Fruit fly (Drosophila melanogaster): ENCODE data around the gene Cyp313a5.

Gene Cyp313a5

DNA sequence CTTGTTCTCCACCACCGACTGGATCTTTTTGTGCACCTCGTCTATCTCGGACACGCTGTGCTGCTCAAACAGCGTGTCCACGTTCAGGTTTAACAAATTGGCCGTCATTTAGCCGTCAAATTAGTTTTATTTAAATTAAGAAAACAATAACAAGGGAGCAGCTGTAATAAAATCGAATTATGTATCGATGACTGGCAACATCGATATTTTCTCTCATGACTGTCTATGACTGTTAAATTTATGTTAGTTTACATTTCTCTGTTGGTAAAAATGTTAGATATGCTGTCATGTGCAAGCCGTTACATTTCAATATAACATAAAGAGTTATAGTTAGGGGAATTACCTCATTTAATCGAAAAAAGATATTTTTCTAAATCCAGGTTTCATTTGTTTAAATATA, 15.0 kb downstream of the Cyp313a5 start, which contains the start of gene Cog1:
TSS of gene Cog1 (minus strand) at position 190 of the 400 bp plus-strand sequence.
- TF ChIP-seq psq (GFP tag; optimal IDR thresholded peaks at IDR 0.05) = no peak
- TF ChIP-seq h (GFP tag; optimal IDR thresholded peaks at IDR 0.05) = no peak
- TF ChIP-seq Dif (GFP tag; optimal IDR thresholded peaks at IDR 0.05; ENCODE audit: partially characterized antibody) = no peak
- no peak for TF ChIP-seq CG32264 (GFP tag; optimal IDR thresholded peaks at IDR 0.05)
- no peak for TF ChIP-seq lola (GFP tag; optimal IDR thresholded peaks at IDR 0.05)
- no peak for TF ChIP-seq fru (GFP tag; optimal IDR thresholded peaks at IDR 0.05)
- TF ChIP-seq Jra (GFP tag; optimal IDR thresholded peaks at IDR 0.05) = no peak
- TF ChIP-seq ey (GFP tag; optimal IDR thresholded peaks at IDR 0.05) = no peak
- TF ChIP-seq dl (GFP tag; optimal IDR thresholded peaks at IDR 0.05; ENCODE audit: insufficient read depth in 1 of 2, partially characterized antibody in 2 of 2) = no peak
- TF ChIP-seq foxo (GFP tag; optimal IDR thresholded peaks at IDR 0.05) = peak in 1 of 2 experiments; percentile 14
- TF ChIP-seq Rel (GFP tag; optimal IDR thresholded peaks at IDR 0.05) = no peak
- TF ChIP-seq Rel (tag; optimal IDR thresholded peaks at IDR 0.05) = peak; percentile 94
- TF ChIP-seq CrebA (GFP tag; optimal IDR thresholded peaks at IDR 0.05; ENCODE audit: borderline replicate concordance) = peak; percentile 27
- no peak for TF ChIP-seq Dfd (GFP tag; optimal IDR thresholded peaks at IDR 0.05)

DNA sequence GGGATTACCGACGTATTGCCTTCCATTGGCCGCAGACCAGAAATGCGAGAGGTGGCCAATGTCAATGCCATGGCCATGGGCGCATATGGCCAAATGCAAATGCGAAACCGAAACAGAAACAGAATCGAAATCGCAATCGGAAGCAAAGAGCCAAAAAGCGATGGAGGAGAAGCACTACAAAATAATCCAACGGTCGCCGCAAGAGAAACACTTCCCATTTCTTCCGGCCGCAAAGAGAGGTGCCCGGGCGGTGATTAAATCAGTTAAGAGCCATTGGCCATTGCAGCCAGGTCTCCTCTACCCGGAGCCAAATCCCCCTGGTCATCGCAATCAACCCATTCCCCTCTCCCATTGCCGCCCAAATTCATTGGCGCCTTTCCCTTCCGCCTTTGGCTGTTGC, 20.3 kb downstream of the Cyp313a5 start, which contains the start of gene CG14742:
TSS of gene CG14742 (plus strand) at position 301 of the 400 bp plus-strand sequence.
- no peak for TF ChIP-seq CG9705 (GFP tag; optimal IDR thresholded peaks at IDR 0.05)
- no peak for TF ChIP-seq tai (GFP tag; optimal IDR thresholded peaks at IDR 0.05)
- TF ChIP-seq Abd-B (GFP tag; optimal IDR thresholded peaks at IDR 0.05) = no peak
- no peak for TF ChIP-seq psq (GFP tag; optimal IDR thresholded peaks at IDR 0.05)
- TF ChIP-seq sage (GFP tag; optimal IDR thresholded peaks at IDR 0.05) = no peak
- no peak for TF ChIP-seq Hnf4 (GFP tag; optimal IDR thresholded peaks at IDR 0.05)
- no peak for TF ChIP-seq Dfd (GFP tag; optimal IDR thresholded peaks at IDR 0.05)
- no peak for TF ChIP-seq Dif (GFP tag; optimal IDR thresholded peaks at IDR 0.05; ENCODE audit: partially characterized antibody)

DNA sequence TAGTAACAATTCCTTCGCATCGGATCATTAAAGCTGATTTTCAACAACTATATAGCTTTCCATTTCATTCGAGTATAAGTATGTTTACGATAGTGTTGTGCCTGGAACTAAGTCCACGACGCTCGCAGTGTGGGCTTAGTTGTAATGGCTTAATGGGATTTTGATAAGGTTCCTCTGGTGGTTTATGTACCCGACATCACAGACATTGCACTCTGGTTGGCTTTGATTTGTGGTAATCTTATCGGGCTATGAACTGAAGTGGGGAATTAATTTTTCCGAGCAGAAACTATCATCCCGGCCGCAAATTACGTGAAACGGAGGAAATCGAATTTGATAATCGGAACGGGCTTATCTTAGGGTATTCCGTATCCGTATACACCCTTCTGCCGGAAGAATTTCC, 22.9 kb downstream of the Cyp313a5 start:
- no peak for TF ChIP-seq Rel (GFP tag; optimal IDR thresholded peaks at IDR 0.05)
- TF ChIP-seq Rel (tag; optimal IDR thresholded peaks at IDR 0.05) = no peak
- TF ChIP-seq Hnf4 (GFP tag; optimal IDR thresholded peaks at IDR 0.05) = no peak
- TF ChIP-seq pan (optimal IDR thresholded peaks at IDR 0.05) = no peak
- no peak for TF ChIP-seq HLH106 (tag; optimal IDR thresholded peaks at IDR 0.05)
- no peak for TF ChIP-seq sv (GFP tag; optimal IDR thresholded peaks at IDR 0.05)
- no peak for TF ChIP-seq woc (GFP tag; optimal IDR thresholded peaks at IDR 0.05)
- no peak for TF ChIP-seq usp (GFP tag; optimal IDR thresholded peaks at IDR 0.05)
- TF ChIP-seq fru (GFP tag; optimal IDR thresholded peaks at IDR 0.05) = no peak
- no peak for TF ChIP-seq lola (GFP tag; optimal IDR thresholded peaks at IDR 0.05)
- no peak for TF ChIP-seq dl (GFP tag; optimal IDR thresholded peaks at IDR 0.05; ENCODE audit: insufficient read depth in 1 of 2, partially characterized antibody in 2 of 2)

DNA sequence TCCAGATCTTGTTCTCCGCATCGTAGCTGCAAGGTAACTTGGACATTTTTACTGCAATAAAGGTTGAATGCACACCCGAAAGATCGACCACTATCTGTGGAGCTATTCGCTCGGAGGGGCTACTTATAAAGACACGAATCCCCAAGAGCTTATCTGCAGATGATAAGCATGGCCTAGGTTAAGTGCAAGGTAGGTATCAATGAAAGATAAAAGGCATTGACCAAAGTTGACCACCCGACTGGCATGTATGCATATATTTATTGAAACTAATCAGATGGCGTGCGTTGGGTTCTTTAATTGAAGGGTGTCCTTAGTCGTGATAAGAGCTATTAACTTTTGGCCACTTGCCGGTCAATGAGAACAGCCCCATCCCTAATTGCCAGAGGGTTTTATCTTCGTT, 24.2 kb downstream of the Cyp313a5 start, which contains the start of gene CG4830:
TSS of gene CG4830 (minus strand) at position 101 of the 400 bp plus-strand sequence.
- no peak for TF ChIP-seq Hr78 (GFP tag; optimal IDR thresholded peaks at IDR 0.05)
- no peak for TF ChIP-seq CG32264 (GFP tag; optimal IDR thresholded peaks at IDR 0.05)
- no peak for TF ChIP-seq Vsx2 (GFP tag; optimal IDR thresholded peaks at IDR 0.05; ENCODE audit: partially characterized antibody)
- no peak for TF ChIP-seq ey (GFP tag; optimal IDR thresholded peaks at IDR 0.05)
- no peak for TF ChIP-seq fru (GFP tag; optimal IDR thresholded peaks at IDR 0.05)
- no peak for TF ChIP-seq OdsH (GFP tag; optimal IDR thresholded peaks at IDR 0.05)
- TF ChIP-seq Rel (GFP tag; optimal IDR thresholded peaks at IDR 0.05) = no peak
- TF ChIP-seq Rel (tag; optimal IDR thresholded peaks at IDR 0.05) = no peak
- TF ChIP-seq Jra (GFP tag; optimal IDR thresholded peaks at IDR 0.05) = no peak
- no peak for TF ChIP-seq brk (GFP tag; optimal IDR thresholded peaks at IDR 0.05)
- TF ChIP-seq Hnf4 (GFP tag; optimal IDR thresholded peaks at IDR 0.05) = no peak
- TF ChIP-seq Myc (optimal IDR thresholded peaks at IDR 0.05) = no peak
- TF ChIP-seq tai (GFP tag; optimal IDR thresholded peaks at IDR 0.05) = no peak
- TF ChIP-seq HLH106 (tag; optimal IDR thresholded peaks at IDR 0.05) = no peak
- TF ChIP-seq Hr83 (GFP tag; optimal IDR thresholded peaks at IDR 0.05; ENCODE audit: poor library complexity, severe bottlenecking) = no peak
- no peak for TF ChIP-seq Abd-B (GFP tag; optimal IDR thresholded peaks at IDR 0.05)
- no peak for TF ChIP-seq pan (optimal IDR thresholded peaks at IDR 0.05)
- no peak for TF ChIP-seq psq (GFP tag; optimal IDR thresholded peaks at IDR 0.05)
- no peak for TF ChIP-seq Dif (GFP tag; optimal IDR thresholded peaks at IDR 0.05; ENCODE audit: partially characterized antibody)
- no peak for TF ChIP-seq dsf (GFP tag; optimal IDR thresholded peaks at IDR 0.05; ENCODE audit: borderline replicate concordance)

DNA sequence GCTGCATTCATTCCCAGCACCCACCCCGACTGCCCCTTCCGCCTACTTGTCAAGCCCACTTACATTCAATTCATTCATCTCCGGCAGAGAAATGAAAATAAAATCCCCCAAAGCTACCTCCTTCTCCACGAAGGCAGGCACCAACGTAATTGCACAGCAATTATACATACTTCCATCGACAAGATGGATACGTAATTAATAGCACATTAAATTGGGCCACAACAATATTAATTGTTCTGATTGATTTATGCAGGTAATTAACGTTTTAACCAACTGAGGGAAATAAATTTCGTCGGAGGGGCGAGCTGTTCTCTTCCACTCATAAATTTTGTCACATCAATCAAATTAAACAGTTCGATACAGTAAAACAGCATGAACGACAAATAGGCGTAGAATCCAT, 36.8 kb downstream of the Cyp313a5 start, which contains the start of gene Adk1:
TSS of gene Adk1 (plus strand) at position 301 of the 400 bp plus-strand sequence.
- no peak for TF ChIP-seq dmrt93B (GFP tag; optimal IDR thresholded peaks at IDR 0.05)
- TF ChIP-seq h (GFP tag; optimal IDR thresholded peaks at IDR 0.05) = no peak
- no peak for TF ChIP-seq CrebA (GFP tag; optimal IDR thresholded peaks at IDR 0.05; ENCODE audit: borderline replicate concordance)
- no peak for TF ChIP-seq HLH106 (tag; optimal IDR thresholded peaks at IDR 0.05)
- TF ChIP-seq br (GFP tag; optimal IDR thresholded peaks at IDR 0.05) = no peak
- TF ChIP-seq sv (GFP tag; optimal IDR thresholded peaks at IDR 0.05) = no peak
- TF ChIP-seq fru (GFP tag; optimal IDR thresholded peaks at IDR 0.05) = no peak
- TF ChIP-seq dl (GFP tag; optimal IDR thresholded peaks at IDR 0.05; ENCODE audit: insufficient read depth in 1 of 2, partially characterized antibody in 2 of 2) = no peak
- TF ChIP-seq brk (GFP tag; optimal IDR thresholded peaks at IDR 0.05) = no peak

Measured in whole organism, wandering third instar larva.